Worm (Caenorhabditis elegans): Measurements from ENCODE around the gene nspb-1.

- no peak for TF ChIP-seq ama-1 (optimal IDR thresholded peaks at IDR 0.05)
- TF ChIP-seq B0310.2 (tag; optimal IDR thresholded peaks at IDR 0.05): no peak
- no peak for TF ChIP-seq tra-4 (tag; optimal IDR thresholded peaks at IDR 0.05)
- no peak for TF ChIP-seq ceh-36 (tag; optimal IDR thresholded peaks at IDR 0.05)
- no peak for TF ChIP-seq ets-7 (tag; optimal IDR thresholded peaks at IDR 0.05)
- TF ChIP-seq scrt-1 (GFP tag; IDR thresholded peaks at IDR 0.05): no peak
- no peak for TF ChIP-seq hnd-1 (tag; optimal IDR thresholded peaks at IDR 0.05)
- no peak for TF ChIP-seq aly-1 (tag; optimal IDR thresholded peaks at IDR 0.05)
- TF ChIP-seq ceh-13 (GFP tag; optimal IDR thresholded peaks at IDR 0.05): no peak
These were observed 12.6 kb upstream of the nspb-1 start for ce11 chrIV:6603549-6603948.

Measured in whole organism, early embryonic.